Worm (Caenorhabditis elegans): ENCODE measurements around the gene nhr-125.

DNA sequence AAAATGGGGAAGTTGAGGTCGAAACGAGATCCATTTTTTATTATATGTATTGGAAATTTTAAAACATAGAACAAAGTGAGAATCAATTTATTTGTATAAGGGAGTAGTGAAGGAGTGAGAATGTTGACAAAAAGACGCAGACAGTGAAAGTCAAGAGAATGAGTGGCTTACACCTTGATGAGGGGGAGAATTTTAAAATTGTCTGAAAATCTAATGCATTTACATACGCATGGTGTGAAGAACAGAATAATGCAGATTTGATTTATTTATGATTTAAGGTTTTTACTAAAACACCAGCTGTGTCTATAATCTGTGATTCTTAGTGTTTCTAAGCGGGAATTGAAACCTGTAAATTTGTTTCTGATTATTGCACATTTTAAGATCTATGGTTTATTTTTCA, at the start of gene nhr-125:
- TF ChIP-seq skn-1 (tag; optimal IDR thresholded peaks at IDR 0.05) (no peak), lsy-2 (tag; optimal IDR thresholded peaks at IDR 0.05) (no peak), nhr-12 (tag; optimal IDR thresholded peaks at IDR 0.05) (no peak), unc-39 (tag; optimal IDR thresholded peaks at IDR 0.05) (no peak), elt-3 (tag; optimal IDR thresholded peaks at IDR 0.05) (no peak), lin-13 (GFP tag; optimal IDR thresholded peaks at IDR 0.05) (no peak), nhr-11 (tag; optimal IDR thresholded peaks at IDR 0.05) (no peak), lin-39 (tag; optimal IDR thresholded peaks at IDR 0.05) (no peak), ztf-11 (tag; optimal IDR thresholded peaks at IDR 0.05) (no peak), dmd-4 (tag; optimal IDR thresholded peaks at IDR 0.05) (no peak)
